Worm (Caenorhabditis elegans): ENCODE results near the gene F08G12.5.
A peak's percentile ranks its signal among the peaks of the same experiment; 100 is the strongest.

F08G12.5 gene

ce11 chrX:11329424-11329823, 19.3 kb upstream of the F08G12.5 start, which contains the start of gene npr-9:
TSS of gene npr-9 (plus strand) at chrX:11329724.
- no peak for TF ChIP-seq unc-39 (tag; optimal IDR thresholded peaks at IDR 0.05)
- no peak for TF ChIP-seq ama-1 (optimal IDR thresholded peaks at IDR 0.05)
- TF ChIP-seq nhr-67 (tag; optimal IDR thresholded peaks at IDR 0.05) = no peak
- no peak for TF ChIP-seq daf-12 (tag; optimal IDR thresholded peaks at IDR 0.05)
- no peak for TF ChIP-seq unc-62 (GFP tag; optimal IDR thresholded peaks at IDR 0.05)
- no peak for TF ChIP-seq tbx-2 (tag; optimal IDR thresholded peaks at IDR 0.05)
- no peak for TF ChIP-seq ceh-9 (tag; optimal IDR thresholded peaks at IDR 0.05)
- TF ChIP-seq eor-1 (tag; optimal IDR thresholded peaks at IDR 0.05) = no peak
- no peak for TF ChIP-seq zag-1 (tag; optimal IDR thresholded peaks at IDR 0.05)

DNA sequence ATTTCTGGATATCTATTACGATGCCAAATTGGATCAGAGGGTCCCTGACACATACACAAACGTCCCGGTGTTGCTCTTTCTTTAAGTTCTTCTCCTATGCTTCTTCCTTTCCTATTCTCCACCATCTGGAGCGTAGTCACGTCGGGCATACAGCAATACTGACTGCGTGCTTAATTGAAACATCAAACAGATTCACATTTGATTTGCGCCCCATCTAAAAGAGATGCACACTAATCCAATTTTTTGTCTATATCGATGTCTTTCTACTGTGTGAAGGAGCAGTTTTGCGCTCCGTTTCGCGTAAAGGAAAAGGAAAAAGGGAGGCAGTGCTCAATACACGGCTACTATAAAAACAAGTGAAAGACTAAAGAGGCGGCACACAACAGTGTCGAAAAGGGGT, 18.6 kb upstream of the F08G12.5 start:
- TF ChIP-seq ama-1 (optimal IDR thresholded peaks at IDR 0.05) = no peak
- no peak for TF ChIP-seq aly-2 (tag; optimal IDR thresholded peaks at IDR 0.05)

- TF ChIP-seq egl-5 (tag; optimal IDR thresholded peaks at IDR 0.05) = no peak
- TF ChIP-seq ztf-11 (tag; optimal IDR thresholded peaks at IDR 0.05) = no peak
- TF ChIP-seq nhr-76 (tag; optimal IDR thresholded peaks at IDR 0.05) = no peak
- no peak for TF ChIP-seq nhr-12 (tag; optimal IDR thresholded peaks at IDR 0.05)
- TF ChIP-seq nhr-28 (tag; optimal IDR thresholded peaks at IDR 0.05) = no peak
- no peak for TF ChIP-seq sea-2 (GFP tag; optimal IDR thresholded peaks at IDR 0.05)
- TF ChIP-seq ceh-28 (tag; optimal IDR thresholded peaks at IDR 0.05) = no peak
- TF ChIP-seq lsy-12 (tag; optimal IDR thresholded peaks at IDR 0.05) = no peak
- no peak for TF ChIP-seq ceh-16 (tag; optimal IDR thresholded peaks at IDR 0.05)
- TF ChIP-seq unc-39 (tag; optimal IDR thresholded peaks at IDR 0.05) = no peak
- TF ChIP-seq nhr-43 (tag; optimal IDR thresholded peaks at IDR 0.05; ENCODE audit: poor library complexity, severe bottlenecking) = no peak
- no peak for TF ChIP-seq zag-1 (tag; optimal IDR thresholded peaks at IDR 0.05)
- no peak for TF ChIP-seq elt-1 (tag; optimal IDR thresholded peaks at IDR 0.05)
- TF ChIP-seq skn-1 (tag; optimal IDR thresholded peaks at IDR 0.05) = no peak
- TF ChIP-seq nhr-25 (tag; optimal IDR thresholded peaks at IDR 0.05) = no peak
Observed at ce11 chrX:11326827-11327226, 16.7 kb upstream of the F08G12.5 start, which contains the start of gene ZK455.5. TSS of gene ZK455.5 (minus strand) at chrX:11326927.

DNA sequence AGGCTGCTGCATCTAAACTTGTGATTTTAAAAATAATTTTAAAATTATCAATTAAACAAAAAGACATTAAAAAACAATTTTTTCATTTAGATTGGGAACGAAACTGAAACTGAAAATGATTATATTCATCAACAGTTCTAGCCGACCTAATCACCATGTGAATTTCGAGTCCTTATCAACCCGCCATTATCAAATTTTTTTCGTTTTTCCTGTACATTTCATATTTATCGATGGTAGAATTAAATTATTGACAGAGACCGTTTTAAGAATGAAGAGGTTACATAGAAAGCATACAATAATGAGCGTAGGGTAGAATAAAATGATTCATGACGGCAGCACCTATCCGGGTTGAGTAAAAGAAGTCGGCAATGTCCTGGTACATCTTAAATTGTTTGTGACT, 14.2 kb upstream of the F08G12.5 start, which contains the start of gene asm-2:
Gene asm-2, minus strand, starts transcription at position 12 of the 400 bp plus-strand sequence.
- no peak for TF ChIP-seq jun-1 (tag; optimal IDR thresholded peaks at IDR 0.05)
- no peak for TF ChIP-seq zag-1 (tag; optimal IDR thresholded peaks at IDR 0.05)
- peak; percentile 91 for TF ChIP-seq elt-2 (tag; optimal IDR thresholded peaks at IDR 0.05)
- peak; percentile 89 for TF ChIP-seq pqm-1 (tag; optimal IDR thresholded peaks at IDR 0.05)
- no peak for TF ChIP-seq lsy-12 (tag; optimal IDR thresholded peaks at IDR 0.05)

DNA sequence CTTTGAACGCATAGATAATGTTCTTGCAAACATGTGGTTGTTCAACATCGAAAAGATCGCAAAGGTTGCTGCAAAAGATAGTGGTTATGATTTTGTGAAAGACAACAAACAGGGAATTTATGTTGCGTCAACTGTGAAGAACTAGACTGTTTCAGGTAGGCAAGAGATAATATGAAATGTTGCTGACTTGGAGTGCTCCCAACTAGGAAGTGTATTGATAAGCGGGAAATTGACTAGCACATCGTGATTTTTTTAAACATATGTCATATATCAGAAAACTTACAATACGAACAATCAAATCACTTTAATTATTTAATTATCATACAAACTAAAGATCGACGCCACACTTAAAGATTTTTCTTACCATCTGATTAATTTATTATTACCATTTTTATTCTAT, 13.1 kb upstream of the F08G12.5 start:
- TF ChIP-seq pqm-1 (tag; optimal IDR thresholded peaks at IDR 0.05) (peak; percentile 19), nhr-237 (tag; optimal IDR thresholded peaks at IDR 0.05) (no peak), mml-1 (tag; optimal IDR thresholded peaks at IDR 0.05) (no peak), R02D3.7 (tag; optimal IDR thresholded peaks at IDR 0.05) (no peak), tbx-2 (tag; optimal IDR thresholded peaks at IDR 0.05) (no peak), elt-2 (tag; optimal IDR thresholded peaks at IDR 0.05) (peak; percentile 66)

ce11 chrX:11317939-11318338, 7.9 kb upstream of the F08G12.5 start, which contains the start of gene hizr-1:
TSS of gene hizr-1 (plus strand) at chrX:11318278.
- TF ChIP-seq elt-2 (tag; optimal IDR thresholded peaks at IDR 0.05) (peak; percentile 69), nhr-11 (tag; optimal IDR thresholded peaks at IDR 0.05) (no peak), eor-1 (tag; optimal IDR thresholded peaks at IDR 0.05) (no peak), pqm-1 (tag; optimal IDR thresholded peaks at IDR 0.05) (peak; percentile 44), hmg-11 (tag; optimal IDR thresholded peaks at IDR 0.05) (no peak), fos-1 (tag; optimal IDR thresholded peaks at IDR 0.05) (no peak), daf-12 (tag; optimal IDR thresholded peaks at IDR 0.05) (no peak), ceh-9 (tag; optimal IDR thresholded peaks at IDR 0.05) (no peak), nhr-28 (tag; optimal IDR thresholded peaks at IDR 0.05) (no peak), egl-27 (tag; optimal IDR thresholded peaks at IDR 0.05) (no peak), ztf-4 (tag; optimal IDR thresholded peaks at IDR 0.05) (no peak)

Data from whole organism, L3 larva.